Worm (Caenorhabditis elegans) whole organism, midembryonic: Measurements from ENCODE around the gene znf-474.

Experiments used
- ref-1 ChIP-seq: fragments of 200-800 bp; sonication (Bioruptor generic); conservative IDR thresholded peaks from 2 replicates; pipeline ENCODE4 v1.3.6; 2022; ENCODE audit warnings: missing genetic modification reagents, missing genetic modification characterization, missing compliant biosample characterization
- tab-1 ChIP-seq: fragments of 200-800 bp; sonication (Bioruptor generic); IDR thresholded peaks from 2 replicates; pipeline ENCODE4 v1.3.6; 2022; ENCODE audit warnings: missing genetic modification characterization, missing compliant biosample characterization

- TF ChIP-seq tab-1 (GFP tag; lab: Robert Waterston, UW) (no peak), ref-1 (GFP tag; lab: Robert Waterston, UW) (no peak)
These were observed 28.8 kb downstream of the znf-474 start for ce11 chrX:12178351-12179089.
